Fruit fly (Drosophila melanogaster): ENCODE measurements around the gene Aos1.

Gene Aos1

dm6 chr3R:12422379-12422975 lies 11.1 kb downstream of the Aos1 start, which contains the start of the genes Scgbeta and CG17202 (continued):
- TF ChIP-seq CG2129 (GFP tag; IDR thresholded peaks at IDR 0.05; ENCODE audit: partially characterized antibody), result no peak
- TF ChIP-seq CG11085 (GFP tag; IDR thresholded peaks at IDR 0.05), result no peak
- no peak for TF ChIP-seq sug (tag; optimal IDR thresholded peaks at IDR 0.05)
- TF ChIP-seq CG12155 (GFP tag; optimal IDR thresholded peaks at IDR 0.05), result no peak
- TF ChIP-seq Dref (GFP tag; IDR thresholded peaks at IDR 0.05), result peak; percentile 45; the same call in 1 of the 2 replicates
- no peak for TF ChIP-seq NC2α (GFP tag; optimal IDR thresholded peaks at IDR 0.05)
- TF ChIP-seq CHES-1-like (GFP tag; optimal IDR thresholded peaks at IDR 0.05), result peak; percentile 21
- TF ChIP-seq Ssrp (tag; optimal IDR thresholded peaks at IDR 0.05), result no peak
- peak in 1 of 2 experiments; percentile 44 for TF ChIP-seq tll (GFP tag; optimal IDR thresholded peaks at IDR 0.05)
- TF ChIP-seq CG7928 (GFP tag; optimal IDR thresholded peaks at IDR 0.05), result peak; percentile 96
- no peak for TF ChIP-seq CG2202 (tag; optimal IDR thresholded peaks at IDR 0.05)
- no peak for TF ChIP-seq CG43689 (GFP tag; IDR thresholded peaks at IDR 0.05)
- no peak for TF ChIP-seq Trl (optimal IDR thresholded peaks at IDR 0.05)
- no peak for TF ChIP-seq Trl (GFP tag; optimal IDR thresholded peaks at IDR 0.05)
- TF ChIP-seq CG10274 (GFP tag; optimal IDR thresholded peaks at IDR 0.05), result no peak
- TF ChIP-seq fd102C (GFP tag; optimal IDR thresholded peaks at IDR 0.05), result no peak
- TF ChIP-seq crc (GFP tag; optimal IDR thresholded peaks at IDR 0.05), result no peak
- TF ChIP-seq CG18599 (GFP tag; optimal IDR thresholded peaks at IDR 0.05), result no peak
- no peak for TF ChIP-seq dmrt99B (tag; optimal IDR thresholded peaks at IDR 0.05)
- TF ChIP-seq da (GFP tag; optimal IDR thresholded peaks at IDR 0.05), result no peak
- no peak for TF ChIP-seq unpg (GFP tag; optimal IDR thresholded peaks at IDR 0.05)
- TF ChIP-seq zf30C (GFP tag; optimal IDR thresholded peaks at IDR 0.05), result no peak
- no peak for TF ChIP-seq CG30020 (tag; optimal IDR thresholded peaks at IDR 0.05)
- peak; percentile 65 for TF ChIP-seq Ets97D (GFP tag; optimal IDR thresholded peaks at IDR 0.05)
- TF ChIP-seq crol (GFP tag; IDR thresholded peaks at IDR 0.05), result no peak
- no peak for TF ChIP-seq yki (optimal IDR thresholded peaks at IDR 0.05)
- TF ChIP-seq PHDP (tag; optimal IDR thresholded peaks at IDR 0.05), result no peak
- no peak for TF ChIP-seq CG12299 (tag; optimal IDR thresholded peaks at IDR 0.05)
- no peak for TF ChIP-seq CG12104 (GFP tag; optimal IDR thresholded peaks at IDR 0.05)
- TF ChIP-seq corto (GFP tag; optimal IDR thresholded peaks at IDR 0.05), result no peak
- TF ChIP-seq CG7271 (tag; optimal IDR thresholded peaks at IDR 0.05), result no peak
- no peak for TF ChIP-seq lov (optimal IDR thresholded peaks at IDR 0.05)
- no peak for TF ChIP-seq lov (GFP tag; IDR thresholded peaks at IDR 0.05)
- no peak for TF ChIP-seq Stat92E (GFP tag; optimal IDR thresholded peaks at IDR 0.05)
- peak; percentile 2 for TF ChIP-seq CG11398 (GFP tag; optimal IDR thresholded peaks at IDR 0.05)
- TF ChIP-seq CG13424 (tag; optimal IDR thresholded peaks at IDR 0.05), result peak; percentile 41
- no peak for TF ChIP-seq Hmr (GFP tag; optimal IDR thresholded peaks at IDR 0.05)
- TF ChIP-seq sisA (GFP tag; IDR thresholded peaks at IDR 0.05), result no peak
- TF ChIP-seq grau (tag; optimal IDR thresholded peaks at IDR 0.05), result no peak
- TF ChIP-seq CG9797 (GFP tag; optimal IDR thresholded peaks at IDR 0.05), result peak; percentile 79
- TF ChIP-seq ssp (GFP tag; IDR thresholded peaks at IDR 0.05), result no peak
- peak; percentile 89 for TF ChIP-seq row (GFP tag; IDR thresholded peaks at IDR 0.05)
- no peak for TF ChIP-seq ttk (GFP tag; IDR thresholded peaks at IDR 0.05)
- TF ChIP-seq Hand (GFP tag; optimal IDR thresholded peaks at IDR 0.05), result no peak
- TF ChIP-seq Drgx (GFP tag; IDR thresholded peaks at IDR 0.05), result no peak
- TF ChIP-seq CG3847 (GFP tag; IDR thresholded peaks at IDR 0.05), result peak; percentile 39; the same call in 1 of the 2 replicates
- no peak for TF ChIP-seq CG3407 (GFP tag; optimal IDR thresholded peaks at IDR 0.05)
- no peak for TF ChIP-seq CG1233 (GFP tag; optimal IDR thresholded peaks at IDR 0.05)
- TF ChIP-seq CG3995 (GFP tag; optimal IDR thresholded peaks at IDR 0.05), result no peak
- no peak; the same call in 1 of the 2 replicates for TF ChIP-seq CG32532 (GFP tag; IDR thresholded peaks at IDR 0.05)
- no peak for TF ChIP-seq disco-r (GFP tag; optimal IDR thresholded peaks at IDR 0.05)
